Worm (Caenorhabditis elegans): ENCODE data around the gene Y38H8A.12.

DNA sequence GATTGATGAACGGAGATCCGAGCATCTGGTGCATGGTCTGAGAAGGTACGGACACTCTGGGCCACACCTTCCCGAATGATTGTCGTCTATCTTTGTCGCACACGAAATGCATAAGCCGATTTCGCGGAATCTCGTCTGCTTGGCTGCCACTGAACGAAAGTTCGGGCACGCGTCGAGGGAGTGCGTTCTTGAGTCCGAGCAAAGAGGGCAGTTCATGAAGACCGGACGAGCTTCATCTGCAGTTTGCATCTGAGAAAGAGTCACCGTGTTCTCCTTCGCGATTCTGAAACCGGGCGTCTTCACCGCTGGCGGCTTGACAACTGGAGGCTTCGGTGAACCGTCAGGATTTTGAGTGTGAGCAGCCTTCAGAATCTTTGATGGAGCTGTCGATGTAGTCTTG is 2.5 kb downstream of the Y38H8A.12 start:
- TF ChIP-seq nhr-237 (tag; optimal IDR thresholded peaks at IDR 0.05): no peak
- TF ChIP-seq snpc-4 (tag; optimal IDR thresholded peaks at IDR 0.05): no peak
- no peak for TF ChIP-seq lsy-2 (tag; optimal IDR thresholded peaks at IDR 0.05)
- no peak for TF ChIP-seq blmp-1 (tag; optimal IDR thresholded peaks at IDR 0.05)
- no peak for TF ChIP-seq unc-62 (GFP tag; optimal IDR thresholded peaks at IDR 0.05)
- TF ChIP-seq ztf-11 (tag; optimal IDR thresholded peaks at IDR 0.05): no peak
- no peak for TF ChIP-seq elt-1 (tag; optimal IDR thresholded peaks at IDR 0.05; ENCODE audit: borderline replicate concordance, insufficient read depth)
- no peak for TF ChIP-seq ham-2 (GFP tag; optimal IDR thresholded peaks at IDR 0.05)
